Worm (Caenorhabditis elegans) whole organism, L1 larva: ENCODE data around the gene R03E9.2.

Experiments
- C16A3.4 ChIP-seq: fragments of 150-350 bp; optimal IDR thresholded peaks from 2 replicates; lab custom pipeline; 2014; ENCODE audit warnings: missing biosample characterization, missing genetic modification characterization
- F16B12.6 ChIP-seq: fragments of 150-350 bp; optimal IDR thresholded peaks from 2 replicates; lab custom pipeline; 2014; ENCODE audit warnings: missing biosample characterization, missing genetic modification characterization
- Y116A8C.19 ChIP-seq: sonication (generic microtip); optimal IDR thresholded peaks from 2 replicates; lab custom pipeline; 2016; ENCODE audit warnings: missing compliant biosample characterization, missing genetic modification characterization, borderline replicate concordance
- aly-2 ChIP-seq: fragments of 150-350 bp; optimal IDR thresholded peaks from 2 replicates; lab custom pipeline; 2014; ENCODE audit warnings: missing biosample characterization, missing genetic modification characterization
- blmp-1 ChIP-seq: fragments of 150-350 bp; optimal IDR thresholded peaks from 2 replicates; lab custom pipeline; 2014; ENCODE audit warnings: missing biosample characterization, missing genetic modification characterization
- ceh-63 ChIP-seq: fragments of 200-800 bp; sonication (Bioruptor generic); optimal IDR thresholded peaks from 2 replicates; lab custom pipeline; 2018; ENCODE audit warnings: mild to moderate bottlenecking, missing genetic modification characterization, missing compliant biosample characterization
- ceh-82 ChIP-seq, 3 experiments: fragments of 150-350 bp in 1 of 3; sonication (generic microtip) in 2 of 3; optimal IDR thresholded peaks; 2 replicates each; lab custom pipeline; 2014 to 2017; ENCODE audit warnings: missing biosample characterization in 3 of 3, missing genetic modification characterization in 3 of 3
- ceh-88 ChIP-seq: fragments of 200-800 bp; sonication (Bioruptor generic); IDR thresholded peaks from 2 replicates; pipeline ENCODE4 v1.3.6; 2022; ENCODE audit warnings: missing genetic modification characterization, missing compliant biosample characterization
- ceh-90 ChIP-seq: sonication (generic microtip); optimal IDR thresholded peaks from 2 replicates; lab custom pipeline; 2016; ENCODE audit warnings: missing genetic modification characterization, missing compliant biosample characterization
- dpl-1 ChIP-seq, 3 experiments: fragments of 150-350 bp in 2 of 3; sonication (generic microtip) in 1 of 3; optimal IDR thresholded peaks; 2 replicates each; lab custom pipeline; 2014 to 2017; ENCODE audit warnings: missing biosample characterization in 3 of 3, missing genetic modification characterization in 3 of 3, missing genetic modification reagents in 3 of 3
- dsc-1 ChIP-seq: sonication (generic microtip); optimal IDR thresholded peaks from 2 replicates; lab custom pipeline; 2016; ENCODE audit warnings: mild to moderate bottlenecking, missing genetic modification characterization, missing compliant biosample characterization
- efl-3 ChIP-seq: fragments of 200-800 bp; sonication (Bioruptor generic); optimal IDR thresholded peaks from 2 replicates; lab custom pipeline; 2018; ENCODE audit warnings: mild to moderate bottlenecking, missing genetic modification characterization, missing compliant biosample characterization
- egl-13 ChIP-seq: sonication (generic microtip); optimal IDR thresholded peaks from 2 replicates; lab custom pipeline; 2016; ENCODE audit warnings: missing genotype, missing genetic modification reagents, missing genetic modification characterization, missing compliant biosample characterization
- egl-27 ChIP-seq, 2 experiments: fragments of 150-350 bp in 1 of 2; sonication (generic microtip); optimal IDR thresholded peaks; 3 replicates each; lab custom pipeline; 2017 to 2018; ENCODE audit warnings: missing biosample characterization in 2 of 2, missing genetic modification characterization in 2 of 2, missing genetic modification reagents in 2 of 2
- elt-3 ChIP-seq, 6 experiments: fragments of 150-350 bp in 1 of 6; sonication (generic microtip); optimal IDR thresholded peaks; 2 replicates each; lab custom pipeline; 2017 to 2018; ENCODE audit warnings: missing biosample characterization in 6 of 6, missing genetic modification characterization in 6 of 6, inconsistent platforms in 1 of 6
- fkh-10 ChIP-seq: sonication (generic microtip); optimal IDR thresholded peaks from 2 replicates; lab custom pipeline; 2017; ENCODE audit warnings: missing biosample characterization, missing genetic modification reagents, missing genetic modification characterization
- fkh-8 ChIP-seq: sonication (generic microtip); optimal IDR thresholded peaks from 2 replicates; lab custom pipeline; 2016; ENCODE audit warnings: mild to moderate bottlenecking, missing genetic modification characterization, missing compliant biosample characterization
- grh-1 ChIP-seq: fragments of 200-800 bp; sonication (Bioruptor generic); IDR thresholded peaks from 2 replicates; pipeline ENCODE4 v1.3.6; 2022; ENCODE audit warnings: missing genetic modification reagents, missing genetic modification characterization, missing compliant biosample characterization
- hpl-2 ChIP-seq: fragments of 150-350 bp; optimal IDR thresholded peaks from 2 replicates; lab custom pipeline; 2014; ENCODE audit warnings: missing biosample characterization, missing genetic modification reagents, missing genetic modification characterization
- irx-1 ChIP-seq: sonication (generic microtip); optimal IDR thresholded peaks from 2 replicates; lab custom pipeline; 2016; ENCODE audit warnings: missing genetic modification characterization, missing compliant biosample characterization
- jun-1 ChIP-seq: fragments of 150-350 bp; optimal IDR thresholded peaks from 2 replicates; lab custom pipeline; 2014; ENCODE audit warnings: missing biosample characterization, missing genetic modification reagents, missing genetic modification characterization
- lin-14 ChIP-seq: fragments of 200-800 bp; sonication (Bioruptor generic); optimal IDR thresholded peaks from 2 replicates; lab custom pipeline; 2018; ENCODE audit warnings: mild to moderate bottlenecking, missing genetic modification characterization, moderate library complexity, missing compliant biosample characterization
- lin-35 ChIP-seq, 2 experiments: fragments of 150-350 bp; optimal IDR thresholded peaks; 2 replicates each; lab custom pipeline; 2014; ENCODE audit warnings: missing biosample characterization in 2 of 2, missing genetic modification characterization in 2 of 2, missing genetic modification reagents in 2 of 2
- lin-39 ChIP-seq: fragments of 150-350 bp; optimal IDR thresholded peaks from 2 replicates; lab custom pipeline; 2014; ENCODE audit warnings: missing biosample characterization, missing genetic modification reagents, missing genetic modification characterization
- lsy-2 ChIP-seq, 2 experiments: fragments of 150-350 bp; optimal IDR thresholded peaks; 2 replicates each; lab custom pipeline; 2014; ENCODE audit warnings: missing biosample characterization in 2 of 2, missing genetic modification characterization in 2 of 2
- mab-9 ChIP-seq: fragments of 200-800 bp; sonication (Bioruptor generic); IDR thresholded peaks from 2 replicates; pipeline ENCODE4 v1.3.6; 2022; ENCODE audit warnings: missing genetic modification reagents, missing genetic modification characterization, missing compliant biosample characterization
- mep-1 ChIP-seq: fragments of 150-350 bp; optimal IDR thresholded peaks from 2 replicates; lab custom pipeline; 2014; ENCODE audit warnings: missing biosample characterization, missing genetic modification characterization
- nhr-11 ChIP-seq: fragments of 150-350 bp; optimal IDR thresholded peaks from 2 replicates; lab custom pipeline; 2014; ENCODE audit warnings: missing biosample characterization, missing genetic modification characterization
- nhr-12 ChIP-seq: sonication (generic microtip); optimal IDR thresholded peaks from 2 replicates; lab custom pipeline; 2017; ENCODE audit warnings: missing biosample characterization, missing genetic modification characterization
- nhr-19 ChIP-seq: fragments of 200-800 bp; sonication (Bioruptor generic); conservative IDR thresholded peaks from 2 replicates; pipeline ENCODE4 v1.3.6; 2022; ENCODE audit warnings: missing genetic modification characterization, missing compliant biosample characterization
- nhr-20 ChIP-seq: sonication (generic microtip); optimal IDR thresholded peaks from 2 replicates; lab custom pipeline; 2016; ENCODE audit warnings: mild to moderate bottlenecking, missing genetic modification characterization, missing compliant biosample characterization
- nhr-47 ChIP-seq: sonication (generic microtip); optimal IDR thresholded peaks from 2 replicates; lab custom pipeline; 2016; ENCODE audit warnings: mild to moderate bottlenecking, missing genetic modification characterization, moderate library complexity, missing compliant biosample characterization
- nhr-71 ChIP-seq: sonication (generic microtip); optimal IDR thresholded peaks from 2 replicates; lab custom pipeline; 2016; ENCODE audit warnings: mild to moderate bottlenecking, missing genetic modification characterization, moderate library complexity, missing compliant biosample characterization
- nhr-77 ChIP-seq: fragments of 150-350 bp; optimal IDR thresholded peaks from 2 replicates; lab custom pipeline; 2014; ENCODE audit warnings: missing biosample characterization, missing genetic modification characterization
- nhr-84 ChIP-seq: sonication (generic microtip); optimal IDR thresholded peaks from 2 replicates; lab custom pipeline; 2017; ENCODE audit warnings: missing biosample characterization, missing genetic modification characterization
- nhr-85 ChIP-seq: sonication (generic microtip); peaks from one replicate; lab custom pipeline; 2016; ENCODE audit warnings: missing genetic modification characterization, inconsistent platforms, missing compliant biosample characterization
- pag-3 ChIP-seq: sonication (generic microtip); optimal IDR thresholded peaks from 2 replicates; lab custom pipeline; 2017; ENCODE audit warnings: missing genetic modification characterization, mild to moderate bottlenecking, missing compliant biosample characterization, antibody characterized with exemption, borderline replicate concordance; ENCODE audit not compliant: insufficient read depth
- rnt-1 ChIP-seq: sonication (generic microtip); optimal IDR thresholded peaks from 2 replicates; lab custom pipeline; 2016; ENCODE audit warnings: mild to moderate bottlenecking, missing genetic modification characterization, moderate library complexity, missing compliant biosample characterization
- snu-23 ChIP-seq: sonication (generic microtip); optimal IDR thresholded peaks from 2 replicates; lab custom pipeline; 2016; ENCODE audit warnings: missing genetic modification characterization, missing compliant biosample characterization
- sox-4 ChIP-seq: sonication (generic microtip); optimal IDR thresholded peaks from 2 replicates; lab custom pipeline; 2016; ENCODE audit warnings: missing genetic modification characterization, missing compliant biosample characterization
- sup-37 ChIP-seq: fragments of 200-800 bp; sonication (Bioruptor generic); optimal IDR thresholded peaks from 2 replicates; lab custom pipeline; 2018; ENCODE audit warnings: mild to moderate bottlenecking, missing genetic modification characterization, missing compliant biosample characterization
- swsn-7 ChIP-seq: sonication (generic microtip); optimal IDR thresholded peaks from 2 replicates; lab custom pipeline; 2016; ENCODE audit warnings: missing genetic modification characterization, missing compliant biosample characterization
- tbx-2 ChIP-seq: sonication (generic microtip); optimal IDR thresholded peaks from 2 replicates; lab custom pipeline; 2016; ENCODE audit warnings: missing genetic modification characterization, missing compliant biosample characterization
- unc-130 ChIP-seq: fragments of 150-350 bp; optimal IDR thresholded peaks from 2 replicates; lab custom pipeline; 2017; ENCODE audit warnings: missing biosample characterization, missing genetic modification characterization, inconsistent platforms
- unc-86 ChIP-seq: sonication (generic microtip); optimal IDR thresholded peaks from 2 replicates; lab custom pipeline; 2016; ENCODE audit warnings: missing genetic modification characterization, missing compliant biosample characterization
- zag-1 ChIP-seq: fragments of 150-350 bp; optimal IDR thresholded peaks from 2 replicates; lab custom pipeline; 2014; ENCODE audit warnings: missing biosample characterization, missing genetic modification characterization

R03E9.2 gene

DNA sequence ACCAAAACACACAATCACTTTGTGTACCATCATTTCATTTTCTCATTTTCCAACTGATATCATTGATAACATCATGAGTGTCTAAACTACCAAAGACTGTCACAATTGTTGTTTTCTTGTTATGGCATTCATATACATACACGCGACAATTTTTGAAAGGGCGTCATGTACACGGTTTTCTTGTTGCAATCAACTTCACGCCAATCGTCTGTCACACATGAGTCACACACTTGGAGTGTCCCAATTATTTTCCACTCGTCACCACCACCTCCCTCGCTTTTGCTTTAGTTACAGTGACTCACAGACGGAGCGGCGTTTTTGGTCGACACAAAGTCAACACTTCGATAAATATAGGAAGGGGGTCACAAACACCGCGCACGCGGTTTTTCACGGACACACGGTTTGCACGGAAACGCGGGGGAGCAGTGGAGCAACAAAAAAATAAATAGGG, 14.8 kb upstream of the R03E9.2 start (continued):
- peak; percentile 77 for TF ChIP-seq nhr-71 (tag; lab: Kevin White, UChicago)
- no peak for TF ChIP-seq nhr-77 (tag; lab: Kevin White, UChicago)
- peak in 2 of 6 experiments; percentile 13 to 37 for TF ChIP-seq elt-3 (tag; optimal IDR thresholded peaks at IDR 0.05; lab: Kevin White, UChicago)
- TF ChIP-seq sox-4 = no peak
- peak; percentile 51 for TF ChIP-seq jun-1 (tag; lab: Kevin White, UChicago)
- no peak for TF ChIP-seq hpl-2 (GFP tag; lab: Kevin White, UChicago)

DNA sequence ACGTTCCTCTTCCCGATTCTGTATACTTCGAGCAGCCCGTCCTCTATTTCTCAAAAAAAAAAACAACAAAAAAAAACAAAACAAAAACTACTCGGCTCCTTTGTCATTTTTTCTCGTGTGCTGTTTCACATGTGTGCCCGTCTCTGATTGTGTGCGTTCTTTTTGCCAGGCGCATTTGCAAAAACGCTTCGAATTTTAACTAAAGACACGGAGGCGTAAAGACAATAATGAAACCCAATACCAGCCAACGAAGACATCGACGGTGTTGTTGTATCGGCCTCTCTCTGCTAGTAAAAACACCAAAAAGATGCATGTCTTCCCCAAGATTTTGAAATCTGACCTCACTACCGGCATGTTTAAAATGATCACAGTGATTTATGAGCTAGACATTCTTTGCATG, 13.7 kb upstream of the R03E9.2 start:
- no peak for TF ChIP-seq Y116A8C.19 (tag; lab: Kevin White, UChicago)
- no peak for TF ChIP-seq dpl-1 (GFP tag; optimal IDR thresholded peaks at IDR 0.05; lab: Kevin White, UChicago)
- TF ChIP-seq nhr-85 (tag; lab: Kevin White, UChicago) = peak; percentile 68
- no peak for TF ChIP-seq fkh-10 (GFP tag; lab: Kevin White, UChicago)
- no peak for TF ChIP-seq lin-39
- no peak for TF ChIP-seq aly-2 (tag; lab: Kevin White, UChicago)
- TF ChIP-seq nhr-77 (tag; lab: Kevin White, UChicago) = no peak
- peak; percentile 28 for TF ChIP-seq lin-14 (GFP tag; lab: Kevin White, UChicago)
- TF ChIP-seq nhr-20 (tag; lab: Kevin White, UChicago) = no peak
- peak; percentile 2 for TF ChIP-seq blmp-1 (tag; lab: Kevin White, UChicago)
- TF ChIP-seq mab-9 = no peak
- no peak for TF ChIP-seq unc-130 (tag; lab: Kevin White, UChicago)
- peak; percentile 29 for TF ChIP-seq nhr-71 (tag; lab: Kevin White, UChicago)
- TF ChIP-seq nhr-84 (tag; lab: Kevin White, UChicago) = no peak

DNA sequence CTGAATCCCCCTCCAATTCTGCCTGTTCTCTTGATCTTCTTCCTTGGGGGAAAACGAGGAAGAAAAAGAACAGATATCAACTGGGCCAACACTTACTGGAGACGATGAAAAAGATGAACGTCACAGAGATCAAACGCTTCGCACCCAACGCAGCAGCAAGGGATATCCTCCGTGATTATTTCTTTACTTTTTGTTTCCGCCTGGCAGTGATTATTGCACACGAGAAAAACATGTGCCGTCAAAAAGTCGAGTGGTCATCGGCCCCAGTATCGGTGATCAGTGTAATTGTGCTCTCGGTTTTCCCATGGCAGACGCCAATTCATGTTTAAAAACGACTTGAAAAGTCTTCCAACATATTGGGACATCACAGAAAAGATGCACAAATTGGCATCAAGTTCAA, 12.4 kb upstream of the R03E9.2 start:
- TF ChIP-seq nhr-11 (tag; lab: Kevin White, UChicago) (no peak), blmp-1 (tag; lab: Kevin White, UChicago) (peak; percentile 32), rnt-1 (tag; lab: Kevin White, UChicago) (peak; percentile 69), lin-14 (GFP tag; lab: Kevin White, UChicago) (peak; percentile 68), nhr-20 (tag; lab: Kevin White, UChicago) (peak; percentile 46), C16A3.4 (tag; lab: Kevin White, UChicago) (no peak), ceh-63 (peak; percentile 15), ceh-82 (tag; optimal IDR thresholded peaks at IDR 0.05; lab: Kevin White, UChicago) (peak in 1 of 3 experiments; percentile 3), ceh-90 (tag; lab: Kevin White, UChicago) (no peak), egl-27 (tag; optimal IDR thresholded peaks at IDR 0.05; lab: Kevin White, UChicago) (peak in 1 of 2 experiments; percentile 33), F16B12.6 (tag; lab: Kevin White, UChicago) (no peak), lin-35 (GFP tag; optimal IDR thresholded peaks at IDR 0.05; lab: Kevin White, UChicago) (no peak), dsc-1 (tag; lab: Kevin White, UChicago) (peak; percentile 75), elt-3 (tag; optimal IDR thresholded peaks at IDR 0.05; lab: Kevin White, UChicago) (peak in 1 of 6 experiments; percentile 7), sup-37 (GFP tag; lab: Kevin White, UChicago) (no peak), mep-1 (tag; lab: Kevin White, UChicago) (peak; percentile 21), unc-130 (tag; lab: Kevin White, UChicago) (peak; percentile 36), snu-23 (peak; percentile 38), nhr-19 (GFP tag; lab: Robert Waterston, UW) (peak; percentile 60), nhr-71 (tag; lab: Kevin White, UChicago) (peak; percentile 69)

DNA sequence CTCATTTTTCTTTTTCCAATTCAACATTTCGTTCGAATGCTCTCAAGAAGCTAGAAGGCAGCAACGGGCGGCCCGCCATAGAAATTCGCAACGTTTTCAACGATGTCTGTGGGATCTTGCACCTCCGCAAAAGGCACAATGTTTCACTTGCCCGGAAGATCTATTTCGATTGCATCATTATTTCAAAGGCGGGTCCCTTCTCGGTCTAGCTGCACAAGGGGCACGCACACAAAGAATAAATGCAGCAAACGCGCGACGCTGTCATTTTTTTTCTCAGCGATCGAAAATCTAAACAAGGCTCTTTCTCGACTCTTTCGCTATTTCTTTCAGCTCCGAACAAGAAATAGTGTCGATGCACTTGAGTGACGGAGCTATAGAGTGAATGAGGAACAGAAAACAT, 11.9 kb upstream of the R03E9.2 start:
- no peak for TF ChIP-seq pag-3
- TF ChIP-seq swsn-7 (tag; lab: Kevin White, UChicago) = peak; percentile 19
- no peak for TF ChIP-seq nhr-12 (tag; lab: Kevin White, UChicago)
- no peak for TF ChIP-seq unc-130 (tag; lab: Kevin White, UChicago)
- no peak for TF ChIP-seq lsy-2 (tag; optimal IDR thresholded peaks at IDR 0.05; lab: Kevin White, UChicago)
- TF ChIP-seq mab-9 = 0 out of 2 replicates have a peak, but pooled peaks have one; percentile 41
- TF ChIP-seq mep-1 (tag; lab: Kevin White, UChicago) = peak; percentile 20
- no peak for TF ChIP-seq nhr-84 (tag; lab: Kevin White, UChicago)
- TF ChIP-seq ceh-88 (GFP tag; lab: Robert Waterston, UW) = no peak
- TF ChIP-seq zag-1 (tag; lab: Kevin White, UChicago) = no peak
- TF ChIP-seq irx-1 (tag; lab: Kevin White, UChicago) = no peak
- no peak for TF ChIP-seq grh-1
- no peak for TF ChIP-seq efl-3 (GFP tag; lab: Kevin White, UChicago)
- no peak for TF ChIP-seq nhr-47
- TF ChIP-seq unc-86 (tag; lab: Kevin White, UChicago) = peak; percentile 33
- no peak for TF ChIP-seq tbx-2 (tag; lab: Kevin White, UChicago)
- peak; percentile 7 for TF ChIP-seq fkh-8 (tag; lab: Kevin White, UChicago)
- TF ChIP-seq egl-13 (tag; lab: Kevin White, UChicago) = peak; percentile 31
- TF ChIP-seq lin-14 (GFP tag; lab: Kevin White, UChicago) = peak; percentile 85
